Worm (Caenorhabditis elegans) whole organism, early embryonic: Measurements from ENCODE around the gene cdr-3.

Source experiments
- B0310.2 ChIP-seq: sonication (generic microtip); optimal IDR thresholded peaks from 2 replicates; lab custom pipeline; 2016; ENCODE audit warnings: mild to moderate bottlenecking, missing genetic modification characterization, missing compliant biosample characterization
- ama-1 ChIP-seq: fragments of 150-350 bp; optimal IDR thresholded peaks from 2 replicates; lab custom pipeline; 2014
- ceh-36 ChIP-seq: sonication (generic microtip); optimal IDR thresholded peaks from 2 replicates; lab custom pipeline; 2016; ENCODE audit warnings: missing genetic modification characterization, inconsistent platforms, missing compliant biosample characterization
- flt-1 ChIP-seq: fragments of 200-800 bp; sonication (Bioruptor generic); IDR thresholded peaks from 2 replicates; pipeline ENCODE4 v1.3.6; 2022; ENCODE audit warnings: missing genetic modification characterization, missing compliant biosample characterization
- hnd-1 ChIP-seq: sonication (generic microtip); optimal IDR thresholded peaks from 2 replicates; lab custom pipeline; 2016; ENCODE audit warnings: missing genetic modification characterization, missing compliant biosample characterization
- scrt-1 ChIP-seq: fragments of 200-800 bp; sonication (Bioruptor generic); IDR thresholded peaks from 2 replicates; pipeline ENCODE4 v1.3.6; 2022; ENCODE audit warnings: missing genetic modification characterization, missing compliant biosample characterization
- tra-4 ChIP-seq: sonication (generic microtip); optimal IDR thresholded peaks from 2 replicates; lab custom pipeline; 2017; ENCODE audit warnings: missing genetic modification characterization, missing compliant biosample characterization

- TF ChIP-seq scrt-1 (GFP tag; lab: Robert Waterston, UW): no peak
- TF ChIP-seq ama-1 (lab: Kevin White, UChicago): no peak
- TF ChIP-seq flt-1 (GFP tag; lab: Robert Waterston, UW): no peak
- no peak for TF ChIP-seq ceh-36 (tag; lab: Kevin White, UChicago)
- no peak for TF ChIP-seq B0310.2 (tag; lab: Kevin White, UChicago)
- no peak for TF ChIP-seq tra-4 (tag; lab: Kevin White, UChicago)
- no peak for TF ChIP-seq hnd-1 (tag; lab: Kevin White, UChicago)
Measured at ce11 chrV:12415656-12416055, 1.5 kb downstream of the cdr-3 start, which contains the start of gene cdr-2.
